Fruit fly (Drosophila melanogaster): ENCODE results near the gene CG9921.

The CG9921 gene

DNA sequence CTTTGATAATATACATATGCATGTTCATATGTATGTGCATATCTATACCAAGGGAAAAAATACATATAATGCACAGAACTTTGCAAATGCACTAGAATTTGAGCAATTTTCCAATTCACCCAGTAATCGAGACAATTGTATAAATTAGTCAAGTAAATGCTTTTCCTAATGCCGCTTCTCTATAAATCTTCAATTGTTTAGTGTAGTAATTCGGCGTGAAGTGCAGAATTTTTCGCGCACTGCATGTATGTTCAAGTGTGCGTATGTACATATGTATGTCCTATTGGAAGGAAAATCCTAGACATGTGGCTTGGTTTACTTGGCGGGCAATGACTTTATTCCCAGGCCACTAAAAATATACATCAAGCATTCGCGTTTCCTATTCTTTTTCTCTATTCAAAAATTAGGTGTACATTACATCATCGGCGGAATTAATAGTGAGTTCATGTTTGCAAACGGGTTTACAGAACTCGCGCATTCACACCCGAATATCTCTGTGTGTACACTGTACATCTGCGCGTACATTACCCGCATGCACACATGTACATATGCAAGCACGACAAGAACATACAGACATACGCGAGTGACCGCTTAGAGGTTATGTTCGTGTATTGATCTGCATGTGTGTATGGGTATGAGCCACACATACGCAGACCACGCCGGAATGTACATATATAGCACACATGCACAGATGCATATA is 14.4 kb downstream of the CG9921 start (continued):
- peak; percentile 39 for TF ChIP-seq Deaf1 (tag; optimal IDR thresholded peaks at IDR 0.05)

DNA sequence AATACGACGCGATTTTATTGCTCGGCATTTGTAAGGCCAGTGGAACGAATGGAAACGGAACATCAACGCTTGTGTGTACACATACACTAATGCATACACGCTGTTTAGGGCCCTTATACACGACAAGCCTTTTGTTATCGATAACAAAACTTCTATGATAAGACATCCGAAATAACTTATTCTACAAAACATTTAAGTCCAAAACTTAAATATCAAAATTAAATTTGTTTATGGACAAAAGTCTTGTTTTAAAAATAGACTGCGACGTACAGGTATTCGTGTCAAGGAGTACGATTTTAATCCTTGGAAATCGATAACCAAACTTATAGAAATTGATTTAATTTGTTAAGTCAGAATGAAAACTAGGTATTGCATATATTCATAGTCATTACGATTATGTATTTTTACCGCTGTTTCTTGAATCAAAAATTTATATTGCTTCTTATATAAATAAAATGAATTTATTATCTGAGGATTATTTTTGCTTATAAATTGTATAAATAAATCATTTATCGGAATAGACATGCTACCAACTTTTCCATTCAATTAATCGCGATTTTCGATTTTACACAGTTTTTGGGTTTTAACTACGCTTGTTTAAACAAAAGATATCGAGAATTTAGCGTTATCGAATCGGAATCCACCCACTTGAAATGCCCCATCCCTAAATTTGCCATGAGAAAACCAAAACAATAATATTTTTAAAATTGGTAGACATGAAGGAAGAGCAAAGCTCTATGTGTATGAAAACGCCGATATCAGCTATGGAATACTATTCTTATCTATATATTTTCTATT is 20.1 kb downstream of the CG9921 start, which contains the start of the genes CG9915 and SWIP:
CG9915 (minus strand) TSS at position 61 of the 798 bp plus-strand sequence.
SWIP (plus strand) TSS at position 632 of the 798 bp plus-strand sequence.
- TF ChIP-seq pfk (GFP tag; optimal IDR thresholded peaks at IDR 0.05), result peak; percentile 97
- TF ChIP-seq CG14050 (GFP tag; IDR thresholded peaks at IDR 0.05), result no peak
- no peak for TF ChIP-seq sim (GFP tag; IDR thresholded peaks at IDR 0.05)
- no peak for TF ChIP-seq Optix (GFP tag; IDR thresholded peaks at IDR 0.05)
- peak; percentile 12; the same call in 1 of the 3 replicates for TF ChIP-seq knrl (GFP tag; IDR thresholded peaks at IDR 0.05; ENCODE audit: partially characterized antibody)
- TF ChIP-seq CG3726 (GFP tag; IDR thresholded peaks at IDR 0.05), result no peak
- no peak for TF ChIP-seq Ets65A (GFP tag)
- peak; percentile 51 for TF ChIP-seq dmrt11E (tag; optimal IDR thresholded peaks at IDR 0.05)
- no peak for TF ChIP-seq repo (GFP tag; optimal IDR thresholded peaks at IDR 0.05)
- TF ChIP-seq grau (tag; optimal IDR thresholded peaks at IDR 0.05), result peak; percentile 9
- no peak for TF ChIP-seq CG10431 (GFP tag; optimal IDR thresholded peaks at IDR 0.05)
- TF ChIP-seq HLH3B (GFP tag; IDR thresholded peaks at IDR 0.05), result no peak
- peak; percentile 4 for TF ChIP-seq CG9437 (GFP tag; optimal IDR thresholded peaks at IDR 0.05)
- no peak for TF ChIP-seq CG1529 (GFP tag; optimal IDR thresholded peaks at IDR 0.05)
- no peak for TF ChIP-seq tup (GFP tag; optimal IDR thresholded peaks at IDR 0.05)
- TF ChIP-seq CG12071 (GFP tag; optimal IDR thresholded peaks at IDR 0.05), result no peak
- TF ChIP-seq dm (GFP tag; optimal IDR thresholded peaks at IDR 0.05), result peak; percentile 28
- no peak for TF ChIP-seq CG1233 (GFP tag; optimal IDR thresholded peaks at IDR 0.05)
- TF ChIP-seq mld (GFP tag; IDR thresholded peaks at IDR 0.05; ENCODE audit: partially characterized antibody), result peak; percentile 81
- TF ChIP-seq CG3838 (GFP tag; optimal IDR thresholded peaks at IDR 0.05), result no peak
- TF ChIP-seq CG12219 (GFP tag; optimal IDR thresholded peaks at IDR 0.05), result no peak
- no peak for TF ChIP-seq nerfin-1 (tag; optimal IDR thresholded peaks at IDR 0.05)
- peak; percentile 73 for TF ChIP-seq Bgb (GFP tag; IDR thresholded peaks at IDR 0.05; ENCODE audit: partially characterized antibody)
- TF ChIP-seq B-H1 (GFP tag; IDR thresholded peaks at IDR 0.05), result no peak
- TF ChIP-seq Ssrp (tag; optimal IDR thresholded peaks at IDR 0.05), result peak; percentile 7
- TF ChIP-seq Hmx (GFP tag; optimal IDR thresholded peaks at IDR 0.05), result no peak
- TF ChIP-seq CG14710 (tag; optimal IDR thresholded peaks at IDR 0.05), result peak; percentile 40
- peak; percentile 71 for TF ChIP-seq bbx (GFP tag; IDR thresholded peaks at IDR 0.05; ENCODE audit: partially characterized antibody)
- no peak for TF ChIP-seq Trl (optimal IDR thresholded peaks at IDR 0.05)
- TF ChIP-seq Trl (GFP tag; optimal IDR thresholded peaks at IDR 0.05), result no peak
- peak; percentile 62 for TF ChIP-seq CG15696 (tag; optimal IDR thresholded peaks at IDR 0.05)
- TF ChIP-seq Rx (GFP tag; IDR thresholded peaks at IDR 0.05), result no peak
- no peak for TF ChIP-seq Ptx1 (GFP tag; IDR thresholded peaks at IDR 0.05)
- TF ChIP-seq slp2 (GFP tag; optimal IDR thresholded peaks at IDR 0.05), result no peak
- no peak for TF ChIP-seq ab (GFP tag; optimal IDR thresholded peaks at IDR 0.05)
- peak; percentile 87 for TF ChIP-seq ato (GFP tag; IDR thresholded peaks at IDR 0.05; ENCODE audit: partially characterized antibody)
- TF ChIP-seq CG4424 (GFP tag; optimal IDR thresholded peaks at IDR 0.05), result no peak
- no peak for TF ChIP-seq CG9817 (tag; optimal IDR thresholded peaks at IDR 0.05)
- peak; percentile 16 for TF ChIP-seq Xbp1 (GFP tag; optimal IDR thresholded peaks at IDR 0.05)
- TF ChIP-seq Pdp1 (GFP tag; optimal IDR thresholded peaks at IDR 0.05), result peak in 1 of 2 experiments; percentile 36
- TF ChIP-seq Hand (GFP tag; optimal IDR thresholded peaks at IDR 0.05), result no peak
- peak; percentile 12 for TF ChIP-seq CG18619 (GFP tag; optimal IDR thresholded peaks at IDR 0.05)
- TF ChIP-seq Meics (GFP tag; optimal IDR thresholded peaks at IDR 0.05), result peak; percentile 25
- no peak for TF ChIP-seq CG7745 (tag; optimal IDR thresholded peaks at IDR 0.05)
- 0 out of 3 replicates have a peak, but pooled peaks have one; percentile 14 for TF ChIP-seq ken (GFP tag; IDR thresholded peaks at IDR 0.05)
